Fruit fly (Drosophila melanogaster) whole organism, embryonic: Measurements from ENCODE around the gene CG33288.
A peak's percentile ranks its signal among the peaks of the same experiment; 100 is the strongest.

Source experiments
- ATbp ChIP-seq: fragments of 200-800 bp; sonication (Bioruptor generic); optimal IDR thresholded peaks from 2 replicates; lab custom pipeline; 2017; ENCODE audit warnings: missing biosample characterization, mild to moderate bottlenecking, missing genetic modification characterization, missing genetic modification reagents
- Bteb2 ChIP-seq: fragments of 200-800 bp; sonication (Bioruptor generic); optimal IDR thresholded peaks from 2 replicates; lab custom pipeline; 2016; ENCODE audit warnings: missing biosample characterization, missing genetic modification characterization
- CG10366 ChIP-seq: fragments of 200-800 bp; sonication (Bioruptor generic); IDR thresholded peaks from 2 replicates; pipeline ENCODE4 v1.3.6; 2022; ENCODE audit warnings: missing biosample characterization, missing genetic modification characterization
- CG11723 ChIP-seq: fragments of 200-800 bp; sonication (Bioruptor generic); optimal IDR thresholded peaks from 2 replicates; lab custom pipeline; 2017; ENCODE audit warnings: missing biosample characterization, mild to moderate bottlenecking, missing genetic modification characterization
- CG13123 ChIP-seq: fragments of 200-800 bp; sonication (Bioruptor generic); optimal IDR thresholded peaks from 2 replicates; lab custom pipeline; 2016; ENCODE audit warnings: missing biosample characterization, missing genetic modification characterization
- CG14860 ChIP-seq: fragments of 200-800 bp; sonication (Bioruptor generic); IDR thresholded peaks from 3 replicates; pipeline ENCODE4 v1.3.6; 2022; ENCODE audit warnings: missing biosample characterization, missing genetic modification characterization; ENCODE audit not compliant: partially characterized antibody
- CG15514 ChIP-seq: fragments of 200-800 bp; sonication (Bioruptor generic); optimal IDR thresholded peaks from 3 replicates; lab custom pipeline; 2017; ENCODE audit warnings: missing biosample characterization, missing genetic modification characterization, mild to moderate bottlenecking, moderate library complexity, missing genetic modification reagents
- CG15696 ChIP-seq: fragments of 200-800 bp; sonication (Bioruptor generic); optimal IDR thresholded peaks from 2 replicates; lab custom pipeline; 2019; ENCODE audit warnings: missing biosample characterization, mild to moderate bottlenecking, missing genetic modification characterization, moderate library complexity
- CG1647 ChIP-seq: fragments of 200-800 bp; sonication (Bioruptor generic); optimal IDR thresholded peaks from 3 replicates; lab custom pipeline; 2016; ENCODE audit warnings: missing biosample characterization, missing genetic modification characterization
- CG1792 ChIP-seq: fragments of 200-800 bp; sonication (Bioruptor generic); optimal IDR thresholded peaks from 2 replicates; lab custom pipeline; 2016; ENCODE audit warnings: missing biosample characterization, missing genetic modification characterization
- CG18262 ChIP-seq: fragments of 200-800 bp; optimal IDR thresholded peaks from 3 replicates; lab custom pipeline; 2019; ENCODE audit warnings: missing biosample characterization, mild to moderate bottlenecking, missing genetic modification characterization, moderate library complexity
- CG18476 ChIP-seq: fragments of 200-800 bp; sonication (Bioruptor generic); optimal IDR thresholded peaks from 2 replicates; lab custom pipeline; 2016; ENCODE audit warnings: missing biosample characterization, mild to moderate bottlenecking, missing genetic modification characterization
- CG30020 ChIP-seq: fragments of 200-800 bp; optimal IDR thresholded peaks from 2 replicates; lab custom pipeline; 2019; ENCODE audit warnings: missing biosample characterization, mild to moderate bottlenecking, missing genetic modification characterization, moderate library complexity
- CG4360 ChIP-seq: fragments of 200-800 bp; sonication (Bioruptor generic); IDR thresholded peaks from 2 replicates; pipeline ENCODE4 v1.3.6; 2022; ENCODE audit warnings: missing biosample characterization, missing genetic modification characterization
- CG4404 ChIP-seq: fragments of 200-800 bp; sonication (Bioruptor generic); IDR thresholded peaks from 2 replicates; pipeline ENCODE4 v1.3.6; 2022; ENCODE audit warnings: missing biosample characterization, missing genetic modification characterization
- CG4424 ChIP-seq: fragments of 200-800 bp; sonication (Bioruptor generic); optimal IDR thresholded peaks from 3 replicates; lab custom pipeline; 2016; ENCODE audit warnings: missing biosample characterization, missing genetic modification characterization
- CG7839 ChIP-seq: fragments of 200-800 bp; sonication (Bioruptor generic); optimal IDR thresholded peaks from 3 replicates; lab custom pipeline; 2018; ENCODE audit warnings: missing biosample characterization, mild to moderate bottlenecking, missing genetic modification characterization, moderate library complexity
- Elba2 ChIP-seq: fragments of 200-800 bp; sonication (Bioruptor generic); optimal IDR thresholded peaks from 3 replicates; lab custom pipeline; 2016; ENCODE audit warnings: missing biosample characterization, missing genetic modification characterization
- HmgD ChIP-seq: fragments of 200-800 bp; sonication (Bioruptor generic); optimal IDR thresholded peaks from 3 replicates; lab custom pipeline; 2016; ENCODE audit warnings: missing biosample characterization, missing genetic modification characterization
- MESR4 ChIP-seq: fragments of 200-800 bp; sonication (Bioruptor generic); optimal IDR thresholded peaks from 2 replicates; lab custom pipeline; 2018; ENCODE audit warnings: missing biosample characterization, mild to moderate bottlenecking, missing genetic modification characterization, moderate library complexity
- MTF-1 ChIP-seq: fragments of 200-800 bp; sonication (Bioruptor generic); optimal IDR thresholded peaks from 2 replicates; lab custom pipeline; 2018; ENCODE audit warnings: missing biosample characterization, mild to moderate bottlenecking, missing genetic modification characterization, borderline replicate concordance
- Mad ChIP-seq: fragments of 200-800 bp; sonication (Bioruptor generic); optimal IDR thresholded peaks from 2 replicates; lab custom pipeline; 2016; ENCODE audit warnings: missing biosample characterization, missing genetic modification characterization
- Mes4 ChIP-seq: fragments of 200-800 bp; sonication (Bioruptor generic); optimal IDR thresholded peaks from 2 replicates; lab custom pipeline; 2016; ENCODE audit warnings: missing biosample characterization, missing genetic modification characterization
- NC2α ChIP-seq: fragments of 200-800 bp; sonication (Bioruptor generic); optimal IDR thresholded peaks from 2 replicates; lab custom pipeline; 2016; ENCODE audit warnings: missing biosample characterization, missing genetic modification characterization
- Neu2 ChIP-seq: fragments of 200-800 bp; sonication (Bioruptor generic); optimal IDR thresholded peaks from 3 replicates; lab custom pipeline; 2016; ENCODE audit warnings: missing biosample characterization, missing genetic modification characterization, borderline replicate concordance
- Xrp1 ChIP-seq: fragments of 200-800 bp; sonication (Bioruptor generic); IDR thresholded peaks from 2 replicates; pipeline ENCODE4 v1.3.6; 2022; ENCODE audit warnings: missing biosample characterization, missing genetic modification characterization
- YL-1 ChIP-seq: fragments of 200-800 bp; sonication (Bioruptor generic); optimal IDR thresholded peaks from 3 replicates; lab custom pipeline; 2017; ENCODE audit warnings: missing biosample characterization, mild to moderate bottlenecking, missing genetic modification characterization
- ato ChIP-seq: fragments of 200-800 bp; sonication (Bioruptor generic); IDR thresholded peaks from 2 replicates; pipeline ENCODE4 v1.3.6; 2022; ENCODE audit warnings: missing biosample characterization, missing genetic modification characterization; ENCODE audit not compliant: partially characterized antibody
- br ChIP-seq: fragments of >200 bp; optimal IDR thresholded peaks from 2 replicates; lab custom pipeline; 2017
- btn ChIP-seq: fragments of 200-800 bp; sonication (Bioruptor generic); optimal IDR thresholded peaks from 2 replicates; lab custom pipeline; 2016; ENCODE audit warnings: missing biosample characterization, missing genetic modification characterization
- ci ChIP-seq: fragments of 200-800 bp; sonication (Bioruptor generic); IDR thresholded peaks from 3 replicates; pipeline ENCODE4 v1.3.6; 2022; ENCODE audit warnings: missing biosample characterization, missing genetic modification characterization
- corto ChIP-seq: fragments of 200-800 bp; sonication (Bioruptor generic); optimal IDR thresholded peaks from 2 replicates; lab custom pipeline; 2016; ENCODE audit warnings: missing biosample characterization, mild to moderate bottlenecking, missing genetic modification characterization, moderate library complexity
- danr ChIP-seq: fragments of 200-800 bp; sonication (Bioruptor generic); IDR thresholded peaks from 2 replicates; pipeline ENCODE4 v1.3.6; 2022; ENCODE audit warnings: missing biosample characterization, missing genetic modification characterization
- dm ChIP-seq: fragments of 200-800 bp; sonication (Bioruptor generic); optimal IDR thresholded peaks from 3 replicates; lab custom pipeline; 2016; ENCODE audit warnings: missing biosample characterization, missing genetic modification characterization
- dmrt11E ChIP-seq: fragments of 200-800 bp; sonication (Bioruptor generic); optimal IDR thresholded peaks from 3 replicates; lab custom pipeline; 2018; ENCODE audit warnings: missing biosample characterization, mild to moderate bottlenecking, missing genetic modification characterization, moderate library complexity
- fd102C ChIP-seq: fragments of 200-800 bp; sonication (Bioruptor generic); optimal IDR thresholded peaks from 2 replicates; lab custom pipeline; 2018; ENCODE audit warnings: missing biosample characterization, mild to moderate bottlenecking, missing genetic modification characterization, moderate library complexity
- gcm ChIP-seq: fragments of 200-800 bp; sonication (Bioruptor generic); optimal IDR thresholded peaks from 2 replicates; lab custom pipeline; 2019; ENCODE audit warnings: missing biosample characterization, mild to moderate bottlenecking, missing genetic modification characterization, moderate library complexity
- kni ChIP-seq: fragments of 200-800 bp; sonication (Bioruptor generic); optimal IDR thresholded peaks from 3 replicates; lab custom pipeline; 2017; ENCODE audit warnings: mild to moderate bottlenecking, missing biosample characterization, missing genetic modification reagents, missing genetic modification characterization
- lmd ChIP-seq: fragments of 200-800 bp; sonication (Bioruptor generic); IDR thresholded peaks from 2 replicates; pipeline ENCODE4 v1.3.6; 2022; ENCODE audit warnings: missing biosample characterization, missing genetic modification characterization
- lov ChIP-seq, 2 experiments: fragments of 200-800 bp in 1 of 2; fragments of >200 bp in 1 of 2; sonication (Bioruptor generic) in 1 of 2; IDR thresholded peaks in 1 of 2; optimal IDR thresholded peaks in 1 of 2; 2 replicates in 1 of 2; 3 replicates in 1 of 2; pipeline versions ENCODE4 v1.3.6 to Lab custom; 2017 to 2022; ENCODE audit warnings: missing biosample characterization in 1 of 2, missing genetic modification characterization in 1 of 2
- pita ChIP-seq: fragments of 200-800 bp; sonication (Bioruptor generic); optimal IDR thresholded peaks from 2 replicates; lab custom pipeline; 2017; ENCODE audit warnings: missing biosample characterization, mild to moderate bottlenecking, missing genetic modification characterization
- psq ChIP-seq: fragments of 200-800 bp; sonication (Bioruptor generic); optimal IDR thresholded peaks from 2 replicates; lab custom pipeline; 2017; ENCODE audit warnings: missing biosample characterization, missing genetic modification characterization
- pum ChIP-seq: fragments of 200-800 bp; sonication (Bioruptor generic); optimal IDR thresholded peaks from 2 replicates; lab custom pipeline; 2016; ENCODE audit warnings: missing biosample characterization, missing genetic modification characterization
- tgo ChIP-seq: fragments of 200-800 bp; sonication (Bioruptor generic); IDR thresholded peaks from 3 replicates; pipeline ENCODE4 v1.3.6; 2022; ENCODE audit warnings: missing biosample characterization, missing genetic modification characterization
- tin ChIP-seq: fragments of 200-800 bp; sonication (Bioruptor generic); optimal IDR thresholded peaks from 3 replicates; lab custom pipeline; 2016; ENCODE audit warnings: missing biosample characterization, missing genetic modification characterization
- tx ChIP-seq: fragments of 200-800 bp; sonication (Bioruptor generic); optimal IDR thresholded peaks from 2 replicates; lab custom pipeline; 2016; ENCODE audit warnings: missing biosample characterization, missing genetic modification characterization
- unc-4 ChIP-seq: fragments of 200-800 bp; sonication (Bioruptor generic); IDR thresholded peaks from 2 replicates; pipeline ENCODE4 v1.3.6; 2022; ENCODE audit warnings: missing biosample characterization, missing genetic modification characterization; ENCODE audit not compliant: partially characterized antibody
- vvl ChIP-seq: fragments of 200-800 bp; sonication (Bioruptor generic); IDR thresholded peaks from 2 replicates; pipeline ENCODE4 v1.3.6; 2022; ENCODE audit warnings: missing biosample characterization, missing genetic modification characterization
- yki ChIP-seq: fragments of >200 bp; optimal IDR thresholded peaks from 3 replicates; lab custom pipeline; 2018
- zen ChIP-seq: fragments of 200-800 bp; sonication (Bioruptor generic); optimal IDR thresholded peaks from 3 replicates; lab custom pipeline; 2018; ENCODE audit warnings: missing biosample characterization, mild to moderate bottlenecking, missing genetic modification characterization, moderate library complexity
- zfh1 ChIP-seq: fragments of 200-800 bp; sonication (Bioruptor generic); IDR thresholded peaks from 3 replicates; pipeline ENCODE4 v1.3.6; 2022; ENCODE audit warnings: missing biosample characterization, missing genetic modification characterization

Gene CG33288

DNA sequence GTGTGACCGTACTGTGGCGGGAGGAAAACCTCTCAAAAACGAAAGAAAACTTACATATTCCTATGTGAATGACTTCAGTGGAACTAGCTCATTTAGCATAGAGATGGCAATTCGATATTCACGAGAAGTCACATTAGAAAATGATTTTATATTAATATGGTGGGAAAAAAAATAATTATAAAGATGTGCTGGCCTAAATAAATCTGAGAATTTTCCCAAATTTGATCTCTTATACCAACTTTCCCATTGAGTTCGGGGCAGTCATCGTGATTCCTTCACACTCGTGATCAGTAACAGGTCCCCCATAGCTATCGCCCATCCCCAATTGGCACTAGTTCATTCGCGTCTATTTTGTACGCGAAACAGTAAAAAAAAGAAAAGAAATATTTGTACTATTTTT is 5.5 kb downstream of the CG33288 start, which contains the start of the genes barc and Aef1 (continued):
- TF ChIP-seq CG18262 (tag; lab: Kevin White, UChicago) = peak; percentile 81
- no peak for TF ChIP-seq CG4360 (GFP tag; lab: Robert Waterston, UW)
- TF ChIP-seq CG4424 (GFP tag; lab: Kevin White, UChicago) = peak; percentile 90
- TF ChIP-seq dm = peak; percentile 44
- peak; percentile 78 for TF ChIP-seq CG13123 (GFP tag; lab: Kevin White, UChicago)
- TF ChIP-seq CG11723 = peak; percentile 68
- TF ChIP-seq psq (GFP tag; lab: Kevin White, UChicago) = peak; percentile 67
- peak; percentile 84 for TF ChIP-seq CG10366
- TF ChIP-seq lmd (GFP tag; lab: Robert Waterston, UW) = peak; percentile 94
- peak; percentile 86 for TF ChIP-seq zen
- no peak for TF ChIP-seq pita
- peak; percentile 92 for TF ChIP-seq CG14860 (GFP tag; lab: Robert Waterston, UW)
- peak; percentile 88 for TF ChIP-seq CG7839
- peak; percentile 82 for TF ChIP-seq CG18476 (GFP tag; lab: Kevin White, UChicago)
- TF ChIP-seq pum (GFP tag; lab: Kevin White, UChicago) = peak; percentile 87
- peak; percentile 82; the same call in 1 of the 2 replicates for TF ChIP-seq danr
- TF ChIP-seq kni (GFP tag; lab: Kevin White, UChicago) = no peak
- TF ChIP-seq CG1792 (GFP tag; lab: Kevin White, UChicago) = peak; percentile 63
- TF ChIP-seq tgo (GFP tag; lab: Robert Waterston, UW) = peak; percentile 84
- TF ChIP-seq btn = no peak
- TF ChIP-seq MESR4 (GFP tag; lab: Kevin White, UChicago) = no peak
- TF ChIP-seq HmgD (GFP tag; lab: Kevin White, UChicago) = peak; percentile 58
- TF ChIP-seq zfh1 = peak; percentile 87
- TF ChIP-seq Mes4 (GFP tag; lab: Kevin White, UChicago) = peak; percentile 49
- peak; percentile 92 for TF ChIP-seq tin
- TF ChIP-seq CG1647 (GFP tag; lab: Kevin White, UChicago) = peak; percentile 85
- TF ChIP-seq CG15696 (tag; lab: Kevin White, UChicago) = peak; percentile 91
- TF ChIP-seq tx (GFP tag; lab: Kevin White, UChicago) = peak; percentile 89
- no peak for TF ChIP-seq yki
- peak; percentile 68; the same call in 2 of the 3 replicates for TF ChIP-seq ci
- TF ChIP-seq corto (GFP tag; lab: Kevin White, UChicago) = peak; percentile 61
- peak; percentile 57 for TF ChIP-seq Neu2 (GFP tag; lab: Kevin White, UChicago)
- TF ChIP-seq MTF-1 (GFP tag; lab: Kevin White, UChicago) = no peak
- peak; percentile 79 for TF ChIP-seq CG30020 (tag; lab: Kevin White, UChicago)
- TF ChIP-seq lov (optimal IDR thresholded peaks at IDR 0.05; lab: Kevin White, UChicago) = no peak
- no peak for TF ChIP-seq lov (GFP tag; IDR thresholded peaks at IDR 0.05; lab: Robert Waterston, UW)
- peak; percentile 86 for TF ChIP-seq Elba2 (GFP tag; lab: Kevin White, UChicago)
- TF ChIP-seq YL-1 (GFP tag; lab: Kevin White, UChicago) = peak; percentile 80
- TF ChIP-seq CG4404 (GFP tag; lab: Robert Waterston, UW) = peak; percentile 95
- peak; percentile 74 for TF ChIP-seq Bteb2 (GFP tag; lab: Kevin White, UChicago)
- peak; percentile 53 for TF ChIP-seq NC2α (GFP tag; lab: Kevin White, UChicago)
- no peak for TF ChIP-seq br (lab: Kevin White, UChicago)
- peak; percentile 89 for TF ChIP-seq dmrt11E (tag; lab: Kevin White, UChicago)
- peak; percentile 80 for TF ChIP-seq unc-4
- TF ChIP-seq ato (GFP tag; lab: Robert Waterston, UW) = peak; percentile 38; the same call in 1 of the 2 replicates
- peak; percentile 87 for TF ChIP-seq Mad (GFP tag; lab: Kevin White, UChicago)
- TF ChIP-seq vvl (GFP tag; lab: Robert Waterston, UW) = peak; percentile 85
- TF ChIP-seq fd102C = no peak
- TF ChIP-seq ATbp (GFP tag; lab: Kevin White, UChicago) = peak; percentile 42
- peak; percentile 82 for TF ChIP-seq Xrp1 (GFP tag; lab: Robert Waterston, UW)
- no peak for TF ChIP-seq gcm (GFP tag; lab: Kevin White, UChicago)
- TF ChIP-seq CG15514 = peak; percentile 99
